Worm (Caenorhabditis elegans): ENCODE measurements around the gene Y17G7B.8.

The Y17G7B.8 gene

DNA sequence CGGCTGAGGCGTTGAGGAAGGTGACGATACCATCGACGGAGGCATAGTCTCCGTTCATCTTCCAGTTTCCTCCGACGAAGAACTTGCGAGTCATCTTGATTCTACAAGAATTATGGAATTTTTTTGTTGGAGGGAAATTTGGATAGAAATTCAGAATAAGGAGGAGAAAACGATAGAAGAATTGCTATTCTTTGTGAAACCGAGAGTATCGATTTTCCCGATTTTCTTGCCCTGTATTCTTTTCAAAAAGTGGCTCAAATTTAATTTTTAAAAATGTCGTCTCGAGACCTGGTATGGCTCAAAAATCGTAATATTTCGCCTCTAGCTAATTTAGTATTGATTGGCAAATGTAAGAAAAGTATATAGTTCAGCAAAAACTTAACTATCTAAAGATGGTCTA, 11.5 kb upstream of the Y17G7B.8 start, which contains the start of gene tpi-1:
Gene tpi-1 (minus strand): TSS at position 101 of the 400 bp plus-strand sequence.
- TF ChIP-seq nhr-76 (tag; optimal IDR thresholded peaks at IDR 0.05): no peak
- TF ChIP-seq ceh-43 (GFP tag; optimal IDR thresholded peaks at IDR 0.05): no peak
- TF ChIP-seq bed-3 (GFP tag; optimal IDR thresholded peaks at IDR 0.05): no peak
- no peak for TF ChIP-seq hlh-1 (tag; optimal IDR thresholded peaks at IDR 0.05)
- no peak for TF ChIP-seq M03D4.4 (tag; optimal IDR thresholded peaks at IDR 0.05)
- no peak for TF ChIP-seq cnd-1 (tag; optimal IDR thresholded peaks at IDR 0.05)
- no peak for TF ChIP-seq lin-13 (tag; optimal IDR thresholded peaks at IDR 0.05)
- TF ChIP-seq elt-3 (tag; optimal IDR thresholded peaks at IDR 0.05): no peak
- TF ChIP-seq nhr-28 (tag; optimal IDR thresholded peaks at IDR 0.05): no peak
- no peak for TF ChIP-seq tbx-8 (GFP tag; optimal IDR thresholded peaks at IDR 0.05)
- no peak for TF ChIP-seq ceh-39 (tag; optimal IDR thresholded peaks at IDR 0.05)
- TF ChIP-seq unc-62 (GFP tag; optimal IDR thresholded peaks at IDR 0.05): no peak

DNA sequence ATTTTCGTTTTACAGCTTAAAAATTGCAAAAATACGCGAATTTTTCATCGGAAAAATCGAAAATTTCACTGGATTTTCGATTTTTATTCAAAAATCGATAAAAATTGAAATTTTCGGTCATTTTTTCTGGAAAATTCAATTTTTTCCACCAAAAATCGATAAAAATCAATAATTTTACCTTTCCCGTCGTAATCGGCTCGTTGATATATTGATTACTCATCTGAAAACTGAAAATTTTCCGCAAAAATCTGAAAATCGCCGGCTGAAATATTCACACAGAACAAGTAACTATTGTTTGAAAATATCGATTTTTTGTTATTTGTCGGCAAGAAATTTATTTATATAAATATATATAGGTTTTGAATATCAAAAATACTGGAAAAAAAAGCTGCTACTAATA, 9.0 kb upstream of the Y17G7B.8 start, which contains the start of gene cyn-16:
Gene cyn-16 (minus strand): TSS at position 227 of the 400 bp plus-strand sequence.
- no peak for TF ChIP-seq nhr-237 (tag; optimal IDR thresholded peaks at IDR 0.05)
- no peak for TF ChIP-seq ham-2 (GFP tag; optimal IDR thresholded peaks at IDR 0.05)
- TF ChIP-seq bed-3 (GFP tag; optimal IDR thresholded peaks at IDR 0.05): no peak
- no peak for TF ChIP-seq nhr-76 (tag; optimal IDR thresholded peaks at IDR 0.05)
- TF ChIP-seq elt-3 (tag; optimal IDR thresholded peaks at IDR 0.05): no peak
- TF ChIP-seq ceh-43 (GFP tag; optimal IDR thresholded peaks at IDR 0.05): no peak
- TF ChIP-seq nhr-2 (tag; optimal IDR thresholded peaks at IDR 0.05): no peak
- no peak for TF ChIP-seq hlh-1 (tag; optimal IDR thresholded peaks at IDR 0.05)
- TF ChIP-seq blmp-1 (tag; optimal IDR thresholded peaks at IDR 0.05): no peak
- no peak for TF ChIP-seq lin-13 (tag; optimal IDR thresholded peaks at IDR 0.05)
- TF ChIP-seq unc-39 (tag; optimal IDR thresholded peaks at IDR 0.05): no peak
- TF ChIP-seq ces-1 (GFP tag; optimal IDR thresholded peaks at IDR 0.05): no peak
- no peak for TF ChIP-seq elt-1 (tag; optimal IDR thresholded peaks at IDR 0.05; ENCODE audit: borderline replicate concordance, insufficient read depth)

DNA sequence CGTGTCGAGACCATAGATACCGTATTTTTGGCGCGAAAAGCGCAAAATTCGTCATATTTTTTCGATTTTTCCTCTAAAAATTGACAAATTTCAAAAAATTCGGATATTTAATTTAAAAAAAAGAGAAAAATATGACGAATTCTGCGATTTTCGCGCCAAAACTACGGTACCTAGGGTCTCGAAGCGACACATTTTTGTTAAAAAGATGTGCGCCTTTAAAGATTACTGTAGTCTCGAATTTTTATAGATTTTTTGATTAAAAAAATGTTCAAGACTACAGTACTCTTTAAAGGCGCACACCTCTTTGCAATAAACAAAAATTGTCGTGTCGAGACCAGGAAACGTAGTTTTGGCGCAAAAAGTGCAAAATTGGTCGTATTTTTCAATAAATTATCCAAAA, 8.5 kb upstream of the Y17G7B.8 start:
- TF ChIP-seq pha-4 (tag; optimal IDR thresholded peaks at IDR 0.05) (no peak), nhr-12 (tag; optimal IDR thresholded peaks at IDR 0.05) (no peak), mab-5 (tag; optimal IDR thresholded peaks at IDR 0.05) (no peak), hlh-1 (tag; optimal IDR thresholded peaks at IDR 0.05) (no peak), nhr-28 (tag; optimal IDR thresholded peaks at IDR 0.05) (no peak), cnd-1 (tag; optimal IDR thresholded peaks at IDR 0.05) (no peak), snpc-4 (tag; optimal IDR thresholded peaks at IDR 0.05) (no peak), drap-1 (GFP tag; optimal IDR thresholded peaks at IDR 0.05) (no peak), ceh-83 (GFP tag; optimal IDR thresholded peaks at IDR 0.05) (no peak), nhr-237 (tag; optimal IDR thresholded peaks at IDR 0.05) (no peak), ham-2 (GFP tag; optimal IDR thresholded peaks at IDR 0.05) (no peak), ces-1 (GFP tag; optimal IDR thresholded peaks at IDR 0.05) (no peak), blmp-1 (tag; optimal IDR thresholded peaks at IDR 0.05) (no peak), unc-120 (tag; optimal IDR thresholded peaks at IDR 0.05; ENCODE audit: poor library complexity, severe bottlenecking) (no peak)

DNA sequence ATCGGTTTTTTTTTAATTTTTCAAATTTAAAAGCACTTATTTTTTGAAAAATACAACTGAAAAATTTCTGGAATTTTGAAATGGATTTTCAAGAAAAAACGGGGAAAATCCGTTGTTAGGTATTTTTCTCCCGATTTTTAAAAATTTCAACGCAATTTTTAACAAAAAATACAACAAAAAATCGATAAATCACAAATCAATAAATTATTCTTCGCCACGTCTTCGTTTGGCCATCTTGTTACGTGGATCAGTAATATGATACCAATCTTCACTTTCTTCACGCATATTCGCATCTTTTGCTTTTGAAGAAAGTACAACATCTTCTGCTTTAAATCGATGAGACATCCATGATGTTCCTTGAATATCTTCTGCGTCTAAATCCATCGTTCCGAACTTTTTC, 1.2 kb upstream of the Y17G7B.8 start:
- TF ChIP-seq flh-1 (GFP tag; optimal IDR thresholded peaks at IDR 0.05) (no peak), elt-3 (tag; optimal IDR thresholded peaks at IDR 0.05) (no peak), ham-2 (GFP tag; optimal IDR thresholded peaks at IDR 0.05) (no peak), unc-62 (GFP tag; optimal IDR thresholded peaks at IDR 0.05) (no peak), nhr-28 (tag; optimal IDR thresholded peaks at IDR 0.05) (no peak), bed-3 (GFP tag; optimal IDR thresholded peaks at IDR 0.05) (no peak), tbx-8 (GFP tag; optimal IDR thresholded peaks at IDR 0.05) (no peak), unc-120 (tag; optimal IDR thresholded peaks at IDR 0.05; ENCODE audit: poor library complexity, severe bottlenecking) (no peak)

DNA sequence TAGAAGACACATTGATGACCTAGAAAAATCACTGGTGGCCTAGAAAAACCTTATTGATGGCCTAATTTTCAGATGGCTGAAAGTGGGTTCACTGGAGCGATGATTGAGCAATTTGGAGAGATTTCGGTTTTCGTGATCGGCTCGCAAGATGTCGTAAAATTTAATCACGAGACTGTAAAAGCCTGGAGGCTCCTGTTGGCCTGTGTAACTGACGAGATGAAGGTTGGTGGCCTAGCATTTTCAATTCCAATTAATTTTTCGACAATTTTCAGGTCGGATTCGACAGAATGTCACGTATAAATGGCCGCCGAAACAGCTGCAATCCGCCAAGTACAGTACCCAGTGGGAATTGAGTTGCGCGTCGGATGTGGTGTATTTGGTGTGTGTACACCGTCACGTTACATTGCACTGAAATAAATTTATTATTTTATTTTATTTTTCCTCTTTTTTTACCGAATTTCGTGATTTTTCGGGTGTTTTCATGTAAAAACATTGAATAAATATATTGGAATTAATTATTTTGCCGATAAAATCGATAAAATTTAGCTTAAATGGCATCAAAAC, 4.2 kb downstream of the Y17G7B.8 start, which contains the start of gene Y17G7B.12:
Gene Y17G7B.12 (plus strand): TSS at position 547 of the 564 bp plus-strand sequence.
- peak; percentile 89 for TF ChIP-seq lsy-2 (tag; optimal IDR thresholded peaks at IDR 0.05)
- no peak for TF ChIP-seq pha-4 (tag; optimal IDR thresholded peaks at IDR 0.05)
- no peak for TF ChIP-seq nhr-28 (tag; optimal IDR thresholded peaks at IDR 0.05)
- no peak for TF ChIP-seq nhr-12 (tag; optimal IDR thresholded peaks at IDR 0.05)
- peak; percentile 39 for TF ChIP-seq ces-1 (GFP tag; optimal IDR thresholded peaks at IDR 0.05)

DNA sequence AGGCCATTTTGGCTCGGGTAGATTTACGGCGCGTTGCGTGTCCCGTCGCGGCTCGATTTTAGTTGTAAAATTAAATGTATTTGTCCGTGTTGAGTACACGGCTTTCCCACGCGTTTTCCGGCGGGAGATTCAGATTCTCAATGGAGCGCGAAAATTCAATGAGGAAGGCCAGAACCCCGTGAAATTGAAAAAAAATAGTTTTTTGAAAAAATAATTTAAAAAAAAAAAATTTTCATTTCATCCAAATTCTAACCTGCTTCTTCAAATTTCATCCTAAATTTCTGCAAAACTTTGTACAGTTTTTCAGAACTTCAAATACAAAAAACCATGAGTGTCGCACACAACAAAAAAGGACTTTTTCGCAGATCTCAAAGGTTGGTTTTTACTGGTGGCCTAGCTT, 18.8 kb downstream of the Y17G7B.8 start, which contains the start of gene glb-29:
Gene glb-29 (plus strand): TSS at position 301 of the 400 bp plus-strand sequence.
- no peak for TF ChIP-seq mep-1 (tag; optimal IDR thresholded peaks at IDR 0.05)
- TF ChIP-seq tbx-8 (GFP tag; optimal IDR thresholded peaks at IDR 0.05): no peak
- no peak for TF ChIP-seq elt-1 (tag; optimal IDR thresholded peaks at IDR 0.05; ENCODE audit: borderline replicate concordance, insufficient read depth)
- no peak for TF ChIP-seq ceh-39 (tag; optimal IDR thresholded peaks at IDR 0.05)
- TF ChIP-seq mab-5 (tag; optimal IDR thresholded peaks at IDR 0.05): no peak
- TF ChIP-seq ceh-83 (GFP tag; optimal IDR thresholded peaks at IDR 0.05): no peak
- TF ChIP-seq snpc-4 (tag; optimal IDR thresholded peaks at IDR 0.05): no peak
- no peak for TF ChIP-seq bed-3 (GFP tag; optimal IDR thresholded peaks at IDR 0.05)
- no peak for TF ChIP-seq hlh-1 (tag; optimal IDR thresholded peaks at IDR 0.05)
- no peak for TF ChIP-seq ztf-11 (tag; optimal IDR thresholded peaks at IDR 0.05)
- no peak for TF ChIP-seq unc-39 (tag; optimal IDR thresholded peaks at IDR 0.05)
- no peak for TF ChIP-seq nhr-2 (tag; optimal IDR thresholded peaks at IDR 0.05)
- TF ChIP-seq ceh-43 (GFP tag; optimal IDR thresholded peaks at IDR 0.05): no peak
- no peak for TF ChIP-seq nhr-76 (tag; optimal IDR thresholded peaks at IDR 0.05)
- TF ChIP-seq ces-1 (GFP tag; optimal IDR thresholded peaks at IDR 0.05): no peak
- no peak for TF ChIP-seq nhr-28 (tag; optimal IDR thresholded peaks at IDR 0.05)
